Worm (Caenorhabditis elegans) whole organism, L2 larva: Measurements from ENCODE around the gene F21D5.9.

ENCODE experiments used
- ama-1 ChIP-seq: fragments of 150-350 bp; optimal IDR thresholded peaks from 2 replicates; lab custom pipeline; 2018; ENCODE audit warnings: inconsistent platforms
- fos-1 ChIP-seq: fragments of 150-350 bp; optimal IDR thresholded peaks from 2 replicates; lab custom pipeline; 2014; ENCODE audit warnings: missing biosample characterization, missing genetic modification characterization
- mdl-1 ChIP-seq, 2 experiments: fragments of 150-350 bp in 1 of 2; sonication (generic microtip) in 1 of 2; optimal IDR thresholded peaks; 2 replicates each; lab custom pipeline; 2017; ENCODE audit warnings: missing biosample characterization in 2 of 2, missing genetic modification characterization in 2 of 2
- nhr-11 ChIP-seq: fragments of 150-350 bp; optimal IDR thresholded peaks from 2 replicates; lab custom pipeline; 2014; ENCODE audit warnings: missing biosample characterization, missing genetic modification characterization
- nhr-77 ChIP-seq: fragments of 150-350 bp; optimal IDR thresholded peaks from 2 replicates; lab custom pipeline; 2014; ENCODE audit warnings: missing biosample characterization, missing genetic modification characterization
- unc-62 ChIP-seq: fragments of 150-350 bp; optimal IDR thresholded peaks from 2 replicates; lab custom pipeline; 2014; ENCODE audit warnings: missing biosample characterization, missing genetic modification reagents, missing genetic modification characterization
- zag-1 ChIP-seq: fragments of 150-350 bp; optimal IDR thresholded peaks from 2 replicates; lab custom pipeline; 2014; ENCODE audit warnings: missing biosample characterization, missing genetic modification characterization
- ztf-11 ChIP-seq: sonication (generic microtip); optimal IDR thresholded peaks from 2 replicates; lab custom pipeline; 2017; ENCODE audit warnings: missing biosample characterization, missing genetic modification characterization
- ztf-4 ChIP-seq: fragments of 150-350 bp; optimal IDR thresholded peaks from 2 replicates; lab custom pipeline; 2014; ENCODE audit warnings: missing biosample characterization, missing genetic modification characterization

DNA sequence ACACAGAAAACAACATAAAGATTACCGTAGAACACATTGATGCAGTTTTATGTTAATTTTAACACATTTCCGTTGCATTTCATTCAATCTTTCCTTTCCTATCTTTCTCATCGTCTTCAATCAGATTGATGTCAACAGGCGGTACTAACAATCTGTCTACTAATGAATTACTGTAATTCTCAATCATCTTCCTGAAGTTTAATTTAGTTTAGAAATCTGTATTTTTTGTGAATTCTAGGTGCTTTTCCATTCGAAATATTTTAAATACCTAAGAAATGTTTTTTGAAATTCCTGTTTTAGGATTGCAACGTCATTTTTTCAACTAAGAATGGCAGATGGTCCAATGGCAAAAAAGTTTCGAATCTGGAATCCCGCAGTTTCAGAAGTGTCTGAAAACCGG, at the start of gene F21D5.9:
- TF ChIP-seq fos-1 (tag; lab: Kevin White, UChicago) (no peak), zag-1 (tag; lab: Kevin White, UChicago) (no peak), unc-62 (GFP tag; lab: Kevin White, UChicago) (no peak), ztf-4 (tag; lab: Kevin White, UChicago) (no peak), ama-1 (no peak), mdl-1 (tag; optimal IDR thresholded peaks at IDR 0.05; lab: Kevin White, UChicago) (no peak), ztf-11 (no peak), nhr-11 (tag; lab: Kevin White, UChicago) (no peak), nhr-77 (no peak)
